Fruit fly (Drosophila melanogaster) whole organism, adult: Measurements from ENCODE around the gene CG13896.

Experiments used
- Clk ChIP-seq: fragments of 200-800 bp; sonication (Bioruptor generic); optimal IDR thresholded peaks from 2 replicates; lab custom pipeline; 2017; ENCODE audit warnings: missing biosample characterization, missing genetic modification characterization
- Crg-1 ChIP-seq: fragments of 200-800 bp; sonication (Bioruptor generic); optimal IDR thresholded peaks from 2 replicates; lab custom pipeline; 2016; ENCODE audit warnings: missing biosample characterization, missing genetic modification characterization
- Mnt ChIP-seq: fragments of 200-800 bp; sonication (Bioruptor generic); optimal IDR thresholded peaks from 2 replicates; lab custom pipeline; 2016; ENCODE audit warnings: missing biosample characterization, mild to moderate bottlenecking, missing genetic modification characterization
- kay ChIP-seq: fragments of 200-800 bp; sonication (Bioruptor generic); peaks from one replicate; lab custom pipeline; 2016; ENCODE audit warnings: missing biosample characterization, missing genetic modification characterization, borderline replicate concordance
- ovo ChIP-seq: fragments of 200-800 bp; sonication (Bioruptor generic); optimal IDR thresholded peaks from 2 replicates; lab custom pipeline; 2016; ENCODE audit warnings: missing biosample characterization, missing genetic modification characterization
- pad ChIP-seq: fragments of 200-800 bp; sonication (Bioruptor generic); optimal IDR thresholded peaks from 3 replicates; lab custom pipeline; 2017; ENCODE audit warnings: missing biosample characterization, missing genetic modification characterization, mild to moderate bottlenecking, moderate library complexity, missing genetic modification reagents
- tj ChIP-seq: fragments of 200-800 bp; sonication (Bioruptor generic); optimal IDR thresholded peaks from 3 replicates; lab custom pipeline; 2017; ENCODE audit warnings: missing biosample characterization, mild to moderate bottlenecking, missing genetic modification characterization, moderate library complexity
- toe ChIP-seq: fragments of 200-800 bp; sonication (Bioruptor generic); optimal IDR thresholded peaks from 2 replicates; lab custom pipeline; 2016; ENCODE audit warnings: missing biosample characterization, missing genetic modification characterization

- TF ChIP-seq tj (GFP tag; lab: Kevin White, UChicago) (no peak), pad (GFP tag; lab: Kevin White, UChicago) (peak; percentile 36), Clk (GFP tag; lab: Kevin White, UChicago) (no peak), kay (GFP tag; lab: Kevin White, UChicago) (no peak), Mnt (no peak), Crg-1 (no peak), ovo (GFP tag; lab: Kevin White, UChicago) (no peak), toe (GFP tag; lab: Kevin White, UChicago) (no peak)
These were observed 42.0 kb upstream of the CG13896 start for dm6 chr3L:753568-754156.
